Fruit fly (Drosophila melanogaster): ENCODE measurements around the gene CG10365.
A peak's percentile ranks its signal among the peaks of the same experiment; 100 is the strongest.

Gene CG10365

dm6 chr3R:23721936-23722335 is 1.2 kb upstream of the CG10365 start (continued):
- TF ChIP-seq rgr (GFP tag; optimal IDR thresholded peaks at IDR 0.05) = peak; percentile 17
- no peak for TF ChIP-seq sage (GFP tag; optimal IDR thresholded peaks at IDR 0.05)
- TF ChIP-seq Vsx2 (GFP tag; optimal IDR thresholded peaks at IDR 0.05; ENCODE audit: partially characterized antibody) = peak; percentile 1
- TF ChIP-seq dsf (GFP tag; optimal IDR thresholded peaks at IDR 0.05; ENCODE audit: borderline replicate concordance) = no peak
- TF ChIP-seq Hnf4 (GFP tag; optimal IDR thresholded peaks at IDR 0.05) = peak; percentile 23
- no peak for TF ChIP-seq GATAd (GFP tag; optimal IDR thresholded peaks at IDR 0.05)
- no peak for TF ChIP-seq pan (optimal IDR thresholded peaks at IDR 0.05)
- no peak for TF ChIP-seq Abd-B (GFP tag; optimal IDR thresholded peaks at IDR 0.05)
- TF ChIP-seq OdsH (GFP tag; optimal IDR thresholded peaks at IDR 0.05) = no peak
- TF ChIP-seq Sp1 (GFP tag; optimal IDR thresholded peaks at IDR 0.05) = no peak

- TF ChIP-seq brk (GFP tag; optimal IDR thresholded peaks at IDR 0.05) (no peak), HLH106 (tag; optimal IDR thresholded peaks at IDR 0.05) (peak; percentile 10), sage (GFP tag; optimal IDR thresholded peaks at IDR 0.05) (peak; percentile 34), Myc (optimal IDR thresholded peaks at IDR 0.05) (no peak), Hr78 (GFP tag; optimal IDR thresholded peaks at IDR 0.05) (no peak), Dif (GFP tag; optimal IDR thresholded peaks at IDR 0.05; ENCODE audit: partially characterized antibody) (peak; percentile 74), br (GFP tag; optimal IDR thresholded peaks at IDR 0.05) (peak; percentile 11), OdsH (GFP tag; optimal IDR thresholded peaks at IDR 0.05) (no peak), CG32264 (GFP tag; optimal IDR thresholded peaks at IDR 0.05) (no peak), pan (optimal IDR thresholded peaks at IDR 0.05) (no peak), dsf (GFP tag; optimal IDR thresholded peaks at IDR 0.05; ENCODE audit: borderline replicate concordance) (no peak), sv (GFP tag; optimal IDR thresholded peaks at IDR 0.05) (no peak), rgr (GFP tag; optimal IDR thresholded peaks at IDR 0.05) (peak; percentile 15), lola (GFP tag; optimal IDR thresholded peaks at IDR 0.05) (no peak), N (GFP tag; optimal IDR thresholded peaks at IDR 0.05) (no peak), foxo (GFP tag; optimal IDR thresholded peaks at IDR 0.05) (peak in 1 of 2 experiments; percentile 51), Sp1 (GFP tag; optimal IDR thresholded peaks at IDR 0.05) (peak; percentile 2), tai (GFP tag; optimal IDR thresholded peaks at IDR 0.05) (peak; percentile 51), Abd-B (GFP tag; optimal IDR thresholded peaks at IDR 0.05) (no peak), dl (GFP tag; optimal IDR thresholded peaks at IDR 0.05; ENCODE audit: insufficient read depth in 1 of 2, partially characterized antibody in 2 of 2) (peak; percentile 22 to 38), Hr83 (GFP tag; optimal IDR thresholded peaks at IDR 0.05; ENCODE audit: poor library complexity, severe bottlenecking) (peak; percentile 70), Jra (GFP tag; optimal IDR thresholded peaks at IDR 0.05) (peak; percentile 17), CG9705 (GFP tag; optimal IDR thresholded peaks at IDR 0.05) (no peak), GATAd (GFP tag; optimal IDR thresholded peaks at IDR 0.05) (no peak), dmrt93B (GFP tag; optimal IDR thresholded peaks at IDR 0.05) (no peak), fru (GFP tag; optimal IDR thresholded peaks at IDR 0.05) (peak; percentile 24), Mio (GFP tag; optimal IDR thresholded peaks at IDR 0.05) (no peak), usp (GFP tag; optimal IDR thresholded peaks at IDR 0.05) (no peak), h (GFP tag; optimal IDR thresholded peaks at IDR 0.05) (peak; percentile 45)
Observed at dm6 chr3R:23723381-23724034, 377 bp downstream of the CG10365 start.

dm6 chr3R:23724843-23725506 is 1.8 kb downstream of the CG10365 start:
- TF ChIP-seq brk (GFP tag; optimal IDR thresholded peaks at IDR 0.05) (peak; percentile 42), Rel (GFP tag; optimal IDR thresholded peaks at IDR 0.05) (no peak), Rel (tag; optimal IDR thresholded peaks at IDR 0.05) (peak; percentile 42), CrebA (GFP tag; optimal IDR thresholded peaks at IDR 0.05; ENCODE audit: borderline replicate concordance) (peak; percentile 80), CG32264 (GFP tag; optimal IDR thresholded peaks at IDR 0.05) (no peak), Vsx2 (GFP tag; optimal IDR thresholded peaks at IDR 0.05; ENCODE audit: partially characterized antibody) (peak; percentile 31), sage (GFP tag; optimal IDR thresholded peaks at IDR 0.05) (peak; percentile 7), br (GFP tag; optimal IDR thresholded peaks at IDR 0.05) (peak; percentile 55), tai (GFP tag; optimal IDR thresholded peaks at IDR 0.05) (no peak), h (GFP tag; optimal IDR thresholded peaks at IDR 0.05) (peak; percentile 12)

Data from whole organism, wandering third instar larva.